Worm (Caenorhabditis elegans) whole organism, L3 larva: ENCODE results near the gene phf-33.

ENCODE experiments used
- R02D3.7 ChIP-seq: fragments of 150-350 bp; optimal IDR thresholded peaks from 2 replicates; lab custom pipeline; 2014; ENCODE audit warnings: missing biosample characterization, missing genetic modification characterization
- ZK546.5 ChIP-seq: sonication (generic microtip); optimal IDR thresholded peaks from 2 replicates; lab custom pipeline; 2017; ENCODE audit warnings: missing biosample characterization, missing genetic modification characterization
- aly-2 ChIP-seq: fragments of 150-350 bp; optimal IDR thresholded peaks from 2 replicates; lab custom pipeline; 2014; ENCODE audit warnings: missing biosample characterization, missing genetic modification characterization
- ama-1 ChIP-seq: fragments of 150-350 bp; optimal IDR thresholded peaks from 2 replicates; lab custom pipeline; 2018
- ceh-16 ChIP-seq: sonication (generic microtip); optimal IDR thresholded peaks from 2 replicates; lab custom pipeline; 2017; ENCODE audit warnings: missing biosample characterization, missing genetic modification characterization
- ceh-28 ChIP-seq: fragments of 150-350 bp; optimal IDR thresholded peaks from 2 replicates; lab custom pipeline; 2014; ENCODE audit warnings: missing biosample characterization, missing genetic modification reagents, missing genetic modification characterization
- ceh-82 ChIP-seq: fragments of 150-350 bp; optimal IDR thresholded peaks from 2 replicates; lab custom pipeline; 2014; ENCODE audit warnings: missing biosample characterization, missing genetic modification characterization
- ceh-9 ChIP-seq: sonication (generic microtip); optimal IDR thresholded peaks from 2 replicates; lab custom pipeline; 2018; ENCODE audit warnings: missing biosample characterization, missing genetic modification characterization
- daf-12 ChIP-seq: fragments of 150-350 bp; optimal IDR thresholded peaks from 2 replicates; lab custom pipeline; 2014; ENCODE audit warnings: missing biosample characterization, missing genetic modification reagents, missing genetic modification characterization
- egl-27 ChIP-seq: sonication (generic microtip); optimal IDR thresholded peaks from 4 replicates; lab custom pipeline; 2017; ENCODE audit warnings: missing biosample characterization, missing genetic modification reagents, missing genetic modification characterization
- egl-5 ChIP-seq: fragments of 150-350 bp; optimal IDR thresholded peaks from 2 replicates; lab custom pipeline; 2017; ENCODE audit warnings: missing biosample characterization, missing genetic modification reagents, missing genetic modification characterization, inconsistent platforms
- elt-1 ChIP-seq: fragments of 150-350 bp; optimal IDR thresholded peaks from 2 replicates; lab custom pipeline; 2014; ENCODE audit warnings: missing biosample characterization, missing genetic modification characterization
- elt-2 ChIP-seq: sonication (generic microtip); optimal IDR thresholded peaks from 2 replicates; lab custom pipeline; 2016; ENCODE audit warnings: missing genetic modification reagents, mild to moderate bottlenecking, missing genetic modification characterization, missing compliant biosample characterization
- elt-3 ChIP-seq, 3 experiments: fragments of 150-350 bp in 1 of 3; sonication (generic microtip) in 2 of 3; optimal IDR thresholded peaks; 2 replicates in 2 of 3; 4 replicates in 1 of 3; lab custom pipeline; 2014 to 2017; ENCODE audit warnings: missing biosample characterization in 3 of 3, missing genetic modification characterization in 3 of 3
- eor-1 ChIP-seq, 2 experiments: fragments of 150-350 bp; optimal IDR thresholded peaks; 2 replicates each; lab custom pipeline; 2014 to 2018; ENCODE audit warnings: missing biosample characterization in 2 of 2, missing genetic modification characterization in 2 of 2
- fkh-10 ChIP-seq: sonication (generic microtip); optimal IDR thresholded peaks from 2 replicates; lab custom pipeline; 2017; ENCODE audit warnings: missing biosample characterization, missing genetic modification reagents, missing genetic modification characterization
- fkh-2 ChIP-seq: fragments of 150-350 bp; optimal IDR thresholded peaks from 2 replicates; lab custom pipeline; 2014; ENCODE audit warnings: missing biosample characterization, missing genetic modification reagents, missing genetic modification characterization
- fos-1 ChIP-seq: fragments of 150-350 bp; optimal IDR thresholded peaks from 2 replicates; lab custom pipeline; 2014; ENCODE audit warnings: missing biosample characterization, missing genetic modification characterization
- hmg-11 ChIP-seq: sonication (generic microtip); optimal IDR thresholded peaks from 2 replicates; lab custom pipeline; 2016; ENCODE audit warnings: missing genetic modification characterization, missing compliant biosample characterization
- jun-1 ChIP-seq: fragments of 150-350 bp; optimal IDR thresholded peaks from 2 replicates; lab custom pipeline; 2014; ENCODE audit warnings: missing biosample characterization, missing genetic modification reagents, missing genetic modification characterization
- lin-15B ChIP-seq: fragments of 150-350 bp; optimal IDR thresholded peaks from 2 replicates; lab custom pipeline; 2014; ENCODE audit warnings: missing biosample characterization, missing genetic modification characterization
- lin-39 ChIP-seq: fragments of 150-350 bp; optimal IDR thresholded peaks from 2 replicates; lab custom pipeline; 2018; ENCODE audit warnings: missing biosample characterization, missing genetic modification reagents, missing genetic modification characterization
- lsy-12 ChIP-seq: sonication (generic microtip); optimal IDR thresholded peaks from 2 replicates; lab custom pipeline; 2016; ENCODE audit warnings: mild to moderate bottlenecking, missing genetic modification characterization, missing compliant biosample characterization
- mml-1 ChIP-seq: fragments of 150-350 bp; sonication (generic microtip); optimal IDR thresholded peaks from 3 replicates; lab custom pipeline; 2014; ENCODE audit warnings: missing biosample characterization, missing genetic modification characterization
- nfya-1 ChIP-seq: sonication (generic microtip); optimal IDR thresholded peaks from 2 replicates; lab custom pipeline; 2017; ENCODE audit warnings: missing genetic modification characterization, mild to moderate bottlenecking, missing compliant biosample characterization, antibody characterized with exemption, moderate library complexity; ENCODE audit not compliant: insufficient read depth
- nhr-11 ChIP-seq: fragments of 150-350 bp; optimal IDR thresholded peaks from 2 replicates; lab custom pipeline; 2014; ENCODE audit warnings: missing biosample characterization, missing genetic modification characterization
- nhr-12 ChIP-seq: fragments of 150-350 bp; optimal IDR thresholded peaks from 2 replicates; lab custom pipeline; 2014; ENCODE audit warnings: missing biosample characterization, missing genetic modification characterization
- nhr-23 ChIP-seq: fragments of 150-350 bp; optimal IDR thresholded peaks from 2 replicates; lab custom pipeline; 2014; ENCODE audit warnings: missing biosample characterization, missing genetic modification reagents, missing genetic modification characterization
- nhr-237 ChIP-seq: fragments of 150-350 bp; optimal IDR thresholded peaks from 2 replicates; lab custom pipeline; 2014; ENCODE audit warnings: missing biosample characterization, missing genetic modification characterization
- nhr-25 ChIP-seq: sonication (generic microtip); optimal IDR thresholded peaks from 2 replicates; lab custom pipeline; 2017; ENCODE audit warnings: missing biosample characterization, missing genetic modification characterization
- nhr-28 ChIP-seq: fragments of 150-350 bp; optimal IDR thresholded peaks from 2 replicates; lab custom pipeline; 2014; ENCODE audit warnings: missing biosample characterization, missing genetic modification characterization
- nhr-43 ChIP-seq: sonication (generic microtip); optimal IDR thresholded peaks from 2 replicates; lab custom pipeline; 2016; ENCODE audit warnings: mild to moderate bottlenecking, missing genetic modification characterization, missing compliant biosample characterization; ENCODE audit not compliant: poor library complexity, severe bottlenecking
- nhr-67 ChIP-seq: fragments of 150-350 bp; optimal IDR thresholded peaks from 2 replicates; lab custom pipeline; 2014; ENCODE audit warnings: missing biosample characterization, missing genetic modification characterization
- nhr-76 ChIP-seq: fragments of 150-350 bp; sonication (generic microtip); optimal IDR thresholded peaks from 5 replicates; lab custom pipeline; 2014; ENCODE audit warnings: missing biosample characterization, missing genetic modification characterization
- nhr-77 ChIP-seq: fragments of 150-350 bp; optimal IDR thresholded peaks from 2 replicates; lab custom pipeline; 2014; ENCODE audit warnings: missing biosample characterization, missing genetic modification characterization
- pha-4 ChIP-seq: fragments of 150-350 bp; optimal IDR thresholded peaks from 2 replicates; lab custom pipeline; 2014; ENCODE audit warnings: missing biosample characterization, missing genetic modification reagents, missing genetic modification characterization
- pqm-1 ChIP-seq: fragments of 150-350 bp; optimal IDR thresholded peaks from 2 replicates; lab custom pipeline; 2017; ENCODE audit warnings: missing biosample characterization, missing genetic modification characterization, inconsistent platforms
- skn-1 ChIP-seq: fragments of 150-350 bp; optimal IDR thresholded peaks from 2 replicates; lab custom pipeline; 2014; ENCODE audit warnings: missing biosample characterization, missing genetic modification characterization
- snpc-4 ChIP-seq: fragments of 150-350 bp; optimal IDR thresholded peaks from 2 replicates; lab custom pipeline; 2014; ENCODE audit warnings: missing biosample characterization, missing genetic modification characterization
- tbx-2 ChIP-seq: sonication (generic microtip); optimal IDR thresholded peaks from 2 replicates; lab custom pipeline; 2016; ENCODE audit warnings: mild to moderate bottlenecking, missing genetic modification characterization, missing compliant biosample characterization
- unc-39 ChIP-seq: sonication (generic microtip); optimal IDR thresholded peaks from 4 replicates; lab custom pipeline; 2017; ENCODE audit warnings: missing biosample characterization, missing genetic modification characterization
- unc-62 ChIP-seq: fragments of 150-350 bp; sonication (generic microtip); optimal IDR thresholded peaks from 4 replicates; lab custom pipeline; 2014; ENCODE audit warnings: missing biosample characterization, missing genetic modification reagents, missing genetic modification characterization
- zag-1 ChIP-seq: fragments of 150-350 bp; optimal IDR thresholded peaks from 2 replicates; lab custom pipeline; 2014; ENCODE audit warnings: missing biosample characterization, missing genetic modification characterization
- ztf-11 ChIP-seq: fragments of 150-350 bp; optimal IDR thresholded peaks from 2 replicates; lab custom pipeline; 2014; ENCODE audit warnings: missing biosample characterization, missing genetic modification characterization
- ztf-4 ChIP-seq: fragments of 150-350 bp; optimal IDR thresholded peaks from 2 replicates; lab custom pipeline; 2014; ENCODE audit warnings: missing biosample characterization, missing genetic modification characterization

phf-33 gene

ce11 chrX:13310763-13311162 lies 32.0 kb upstream of the phf-33 start (continued):
- no peak for TF ChIP-seq elt-1 (tag; lab: Kevin White, UChicago)
- TF ChIP-seq lin-15B (tag; lab: Kevin White, UChicago): no peak

ce11 chrX:13308745-13309144 lies 30.0 kb upstream of the phf-33 start, which contains the start of gene srxa-8:
TSS of gene srxa-8 (minus strand) at chrX:13308845.
- TF ChIP-seq egl-27 (tag; lab: Kevin White, UChicago) (no peak), daf-12 (tag; lab: Kevin White, UChicago) (no peak), elt-1 (tag; lab: Kevin White, UChicago) (no peak), fkh-2 (no peak), snpc-4 (tag; lab: Kevin White, UChicago) (no peak)

- peak; percentile 7 for TF ChIP-seq nhr-43 (tag; lab: Kevin White, UChicago)
- no peak for TF ChIP-seq elt-1 (tag; lab: Kevin White, UChicago)
- TF ChIP-seq unc-39: no peak
- no peak for TF ChIP-seq daf-12 (tag; lab: Kevin White, UChicago)
- peak; percentile 8 for TF ChIP-seq nfya-1 (tag; lab: Kevin White, UChicago)
- no peak for TF ChIP-seq R02D3.7 (tag; lab: Kevin White, UChicago)
- TF ChIP-seq nhr-28 (tag; lab: Kevin White, UChicago): no peak
- TF ChIP-seq nhr-76 (tag; lab: Kevin White, UChicago): no peak
- no peak for TF ChIP-seq jun-1
- TF ChIP-seq egl-5 (tag; lab: Kevin White, UChicago): no peak
Observed at ce11 chrX:13307852-13308251, 29.1 kb upstream of the phf-33 start.

DNA sequence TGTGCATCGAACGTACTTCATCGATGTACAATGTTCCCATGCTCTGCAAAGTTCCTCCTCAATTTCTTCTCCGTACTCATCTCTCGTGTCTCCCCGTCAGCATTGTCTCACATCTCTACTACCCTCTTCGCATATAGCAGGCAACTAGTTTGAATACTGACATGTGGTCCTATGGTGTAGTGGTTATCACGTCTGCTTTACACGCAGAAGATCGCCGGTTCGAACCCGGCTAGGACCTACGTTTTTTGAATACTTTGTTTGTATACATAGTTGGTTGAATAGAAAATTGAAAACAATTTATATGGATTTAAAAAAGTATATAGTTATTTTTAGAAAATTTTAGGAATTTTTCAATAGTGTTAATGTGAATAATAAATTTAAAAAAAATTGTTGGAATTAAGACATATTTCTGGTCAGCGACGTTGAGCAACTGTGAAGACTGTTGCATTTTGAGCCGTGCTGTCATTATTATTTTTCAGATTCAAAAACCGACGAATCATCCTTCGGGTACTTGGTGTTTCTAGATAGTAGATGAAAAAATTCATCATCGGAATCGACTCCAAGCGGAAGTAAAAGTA lies 28.2 kb upstream of the phf-33 start:
- no peak for TF ChIP-seq ZK546.5
- no peak for TF ChIP-seq fos-1 (tag; lab: Kevin White, UChicago)
- TF ChIP-seq nhr-12 (tag; lab: Kevin White, UChicago): no peak
- TF ChIP-seq nhr-77 (tag; lab: Kevin White, UChicago): no peak
- TF ChIP-seq nhr-25 (tag; lab: Kevin White, UChicago): peak; percentile 19
- no peak for TF ChIP-seq nhr-11
- no peak for TF ChIP-seq daf-12 (tag; lab: Kevin White, UChicago)
- TF ChIP-seq zag-1 (tag; lab: Kevin White, UChicago): no peak
- peak; percentile 34 for TF ChIP-seq ceh-9
- TF ChIP-seq egl-27 (tag; lab: Kevin White, UChicago): peak; percentile 83
- TF ChIP-seq skn-1 (tag; lab: Kevin White, UChicago): peak; percentile 48
- no peak for TF ChIP-seq nhr-237 (tag; lab: Kevin White, UChicago)
- no peak for TF ChIP-seq elt-3 (tag; optimal IDR thresholded peaks at IDR 0.05; lab: Kevin White, UChicago)
- TF ChIP-seq nhr-67 (tag; lab: Kevin White, UChicago): no peak
- peak; percentile 64 for TF ChIP-seq ceh-82 (tag; lab: Kevin White, UChicago)
- peak; percentile 55 for TF ChIP-seq elt-2
- TF ChIP-seq nhr-28 (tag; lab: Kevin White, UChicago): no peak
- TF ChIP-seq ama-1 (lab: Kevin White, UChicago): no peak
- TF ChIP-seq jun-1: peak; percentile 76
- TF ChIP-seq mml-1 (tag; lab: Kevin White, UChicago): no peak
- TF ChIP-seq lin-15B (tag; lab: Kevin White, UChicago): peak; percentile 36
- TF ChIP-seq pqm-1 (tag; lab: Kevin White, UChicago): peak; percentile 1
- TF ChIP-seq fkh-2: no peak
- TF ChIP-seq lsy-12 (tag; lab: Kevin White, UChicago): peak; percentile 95
- no peak for TF ChIP-seq unc-39
- TF ChIP-seq nfya-1 (tag; lab: Kevin White, UChicago): peak; percentile 68
- peak; percentile 75 for TF ChIP-seq lin-39 (tag; lab: Kevin White, UChicago)
- TF ChIP-seq eor-1 (tag; optimal IDR thresholded peaks at IDR 0.05; lab: Kevin White, UChicago): peak in 1 of 2 experiments; percentile 42
- peak; percentile 14 for TF ChIP-seq ceh-28 (tag; lab: Kevin White, UChicago)
- TF ChIP-seq fkh-10 (GFP tag; lab: Kevin White, UChicago): peak; percentile 25
- TF ChIP-seq nhr-23 (tag; lab: Kevin White, UChicago): no peak
- no peak for TF ChIP-seq ztf-11 (tag; lab: Kevin White, UChicago)
- no peak for TF ChIP-seq ztf-4 (tag; lab: Kevin White, UChicago)
- TF ChIP-seq unc-62 (GFP tag; lab: Kevin White, UChicago): peak; percentile 65
- TF ChIP-seq aly-2: no peak
- TF ChIP-seq hmg-11 (tag; lab: Kevin White, UChicago): no peak
- TF ChIP-seq nhr-76 (tag; lab: Kevin White, UChicago): no peak
- peak; percentile 83 for TF ChIP-seq tbx-2
- TF ChIP-seq snpc-4 (tag; lab: Kevin White, UChicago): peak; percentile 36
- no peak for TF ChIP-seq elt-1 (tag; lab: Kevin White, UChicago)
- no peak for TF ChIP-seq pha-4 (tag; lab: Kevin White, UChicago)
- TF ChIP-seq ceh-16: no peak
- TF ChIP-seq egl-5 (tag; lab: Kevin White, UChicago): peak; percentile 54
- no peak for TF ChIP-seq R02D3.7 (tag; lab: Kevin White, UChicago)
